Fruit fly (Drosophila melanogaster) whole organism, embryonic: ENCODE measurements around the gene Blos4.

ENCODE experiments used
- Mrtf ChIP-seq: fragments of 200-800 bp; sonication (Bioruptor generic); IDR thresholded peaks from 3 replicates; pipeline ENCODE4 v1.3.6; 2022; ENCODE audit warnings: missing biosample characterization, missing genetic modification characterization
- run ChIP-seq: fragments of 200-800 bp; sonication (Bioruptor generic); optimal IDR thresholded peaks from 3 replicates; lab custom pipeline; 2018; ENCODE audit warnings: missing biosample characterization, mild to moderate bottlenecking, missing genetic modification characterization
- ttk ChIP-seq: fragments of 200-800 bp; sonication (Bioruptor generic); IDR thresholded peaks from 2 replicates; pipeline ENCODE4 v2.1.2; 2022; ENCODE audit warnings: missing biosample characterization, missing genetic modification characterization
- vnd ChIP-seq: fragments of 200-800 bp; sonication (Bioruptor generic); IDR thresholded peaks from 3 replicates; pipeline ENCODE4 v1.3.6; 2022; ENCODE audit warnings: missing biosample characterization, missing genetic modification characterization; ENCODE audit not compliant: partially characterized antibody

- TF ChIP-seq vnd (GFP tag; lab: Robert Waterston, UW) (no peak), Mrtf (no peak), ttk (0 out of 2 replicates have a peak, but pooled peaks have one; percentile 12), run (tag; lab: Kevin White, UChicago) (no peak)
These were observed 14.4 kb downstream of the Blos4 start for dm6 chr3L:10893156-10893784.
